Worm (Caenorhabditis elegans): Measurements from ENCODE around the gene denn-4.

The denn-4 gene

DNA sequence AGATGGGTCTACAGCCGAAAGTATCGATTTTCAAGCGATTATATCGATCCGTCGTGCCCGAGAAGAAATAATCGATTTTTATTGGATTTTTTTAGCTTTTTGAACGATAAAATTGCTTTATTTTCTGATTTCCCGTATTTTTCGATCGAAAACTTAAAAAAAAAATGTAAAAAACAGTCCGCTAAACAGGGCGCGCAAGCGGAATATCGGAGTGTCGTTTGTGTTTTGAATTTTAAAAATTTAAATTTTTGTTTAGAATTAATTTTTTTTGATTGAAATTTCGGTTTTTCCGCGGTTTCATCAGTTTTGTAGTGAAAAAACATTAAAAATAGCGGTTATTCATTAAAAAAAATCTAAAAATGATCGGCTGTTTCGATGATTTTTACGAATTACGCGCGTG, 46.4 kb downstream of the denn-4 start:
- TF ChIP-seq aly-2 (tag; optimal IDR thresholded peaks at IDR 0.05) (no peak), nhr-84 (tag; optimal IDR thresholded peaks at IDR 0.05) (no peak)

DNA sequence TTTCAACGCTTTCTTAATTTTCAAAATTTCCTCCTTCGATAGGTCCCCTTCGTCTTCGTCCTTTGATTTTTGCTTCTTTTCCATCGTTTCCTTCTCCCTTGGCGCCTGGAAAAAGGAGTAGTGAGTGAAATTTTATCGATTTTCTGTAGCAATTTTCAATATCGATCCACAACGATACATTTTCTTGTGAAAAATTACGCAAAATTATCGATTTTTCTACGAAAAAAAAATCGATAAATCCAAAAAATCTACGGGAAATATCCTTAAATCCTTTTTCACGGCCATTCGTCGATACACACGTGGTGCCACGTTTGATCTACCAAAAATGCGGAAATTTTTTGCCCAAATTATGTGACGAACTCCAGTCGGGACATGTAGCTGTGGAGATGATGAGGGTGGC, 47.3 kb downstream of the denn-4 start:
- TF ChIP-seq hpl-2 (GFP tag; optimal IDR thresholded peaks at IDR 0.05) (no peak), lin-13 (GFP tag; optimal IDR thresholded peaks at IDR 0.05) (no peak), fkh-8 (tag; optimal IDR thresholded peaks at IDR 0.05) (no peak), nhr-12 (tag; optimal IDR thresholded peaks at IDR 0.05) (no peak), Y116A8C.19 (tag; optimal IDR thresholded peaks at IDR 0.05; ENCODE audit: borderline replicate concordance) (no peak), nhr-76 (tag; optimal IDR thresholded peaks at IDR 0.05) (no peak), nhr-71 (tag; optimal IDR thresholded peaks at IDR 0.05) (no peak), elt-2 (tag; optimal IDR thresholded peaks at IDR 0.05) (no peak), irx-1 (tag; optimal IDR thresholded peaks at IDR 0.05) (no peak), nhr-11 (tag; optimal IDR thresholded peaks at IDR 0.05) (no peak), ceh-8 (GFP tag; optimal IDR thresholded peaks at IDR 0.05) (no peak), lsy-2 (tag; optimal IDR thresholded peaks at IDR 0.05) (no peak), unc-30 (tag; optimal IDR thresholded peaks at IDR 0.05) (no peak), pag-3 (tag; optimal IDR thresholded peaks at IDR 0.05; ENCODE audit: borderline replicate concordance, insufficient read depth) (no peak)

DNA sequence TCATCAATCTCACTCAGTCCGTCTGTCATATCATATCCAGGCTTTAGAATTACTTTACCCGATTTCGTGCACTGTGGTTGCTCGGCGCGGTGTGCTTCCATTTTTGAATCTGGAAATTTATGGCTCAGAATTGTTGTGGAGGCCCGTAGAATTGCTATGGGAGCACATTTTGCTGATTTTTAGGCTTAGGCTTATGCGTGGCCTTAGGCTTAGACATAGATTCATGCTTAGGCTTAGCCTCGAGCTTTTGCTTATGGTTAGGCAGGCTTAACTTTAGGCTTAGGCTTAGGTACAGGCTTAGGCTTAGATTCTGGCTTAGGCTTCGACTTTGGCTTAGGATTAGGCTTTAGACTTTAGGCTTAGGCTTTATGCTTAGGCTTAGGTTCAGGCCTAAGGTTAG, 48.5 kb downstream of the denn-4 start, which contains the start of gene Y76B12C.4:
Y76B12C.4 (minus strand) TSS at position 101 of the 400 bp plus-strand sequence.
- TF ChIP-seq sup-37 (GFP tag; optimal IDR thresholded peaks at IDR 0.05), result no peak
- no peak for TF ChIP-seq unc-130 (tag; optimal IDR thresholded peaks at IDR 0.05)
- no peak for TF ChIP-seq efl-3 (GFP tag; optimal IDR thresholded peaks at IDR 0.05)
- TF ChIP-seq swsn-7 (tag; optimal IDR thresholded peaks at IDR 0.05), result no peak
- TF ChIP-seq mdl-1 (tag; optimal IDR thresholded peaks at IDR 0.05), result no peak
- no peak for TF ChIP-seq aly-2 (tag; optimal IDR thresholded peaks at IDR 0.05)
- no peak for TF ChIP-seq ztf-4 (tag; optimal IDR thresholded peaks at IDR 0.05)
- TF ChIP-seq irx-1 (tag; optimal IDR thresholded peaks at IDR 0.05), result no peak
- no peak for TF ChIP-seq ama-1 (optimal IDR thresholded peaks at IDR 0.05)
- no peak for TF ChIP-seq unc-86 (tag; optimal IDR thresholded peaks at IDR 0.05)
- TF ChIP-seq lin-35 (GFP tag; optimal IDR thresholded peaks at IDR 0.05), result no peak
- no peak for TF ChIP-seq unc-98 (GFP tag; IDR thresholded peaks at IDR 0.05)
- TF ChIP-seq fkh-10 (GFP tag; optimal IDR thresholded peaks at IDR 0.05), result no peak
- no peak for TF ChIP-seq nhr-11 (tag; optimal IDR thresholded peaks at IDR 0.05)
- no peak for TF ChIP-seq mef-2 (tag; optimal IDR thresholded peaks at IDR 0.05)

ce11 chrIV:1973372-1973771, 49.6 kb downstream of the denn-4 start, which contains the start of gene Y76B12C.3:
TSS of gene Y76B12C.3 (plus strand) at chrIV:1973705.
- TF ChIP-seq snu-23 (GFP tag; optimal IDR thresholded peaks at IDR 0.05) (peak; percentile 2), pqm-1 (tag; optimal IDR thresholded peaks at IDR 0.05) (no peak), ceh-63 (GFP tag; optimal IDR thresholded peaks at IDR 0.05) (no peak), ama-1 (optimal IDR thresholded peaks at IDR 0.05) (no peak), ceh-90 (tag; optimal IDR thresholded peaks at IDR 0.05) (no peak), fkh-4 (tag; optimal IDR thresholded peaks at IDR 0.05; ENCODE audit: borderline replicate concordance) (no peak), zip-4 (GFP tag; optimal IDR thresholded peaks at IDR 0.05) (no peak), F16B12.6 (tag; optimal IDR thresholded peaks at IDR 0.05) (peak; percentile 82), pax-3 (tag; optimal IDR thresholded peaks at IDR 0.05) (no peak), unc-86 (tag; optimal IDR thresholded peaks at IDR 0.05) (no peak), hpl-2 (GFP tag; optimal IDR thresholded peaks at IDR 0.05) (no peak), mdl-1 (tag; optimal IDR thresholded peaks at IDR 0.05) (no peak), ceh-8 (GFP tag; optimal IDR thresholded peaks at IDR 0.05) (no peak), ztf-11 (tag; optimal IDR thresholded peaks at IDR 0.05) (no peak), nhr-28 (tag; optimal IDR thresholded peaks at IDR 0.05) (no peak), nhr-47 (tag; optimal IDR thresholded peaks at IDR 0.05) (no peak), nhr-85 (tag) (peak; percentile 52), ztf-4 (tag; optimal IDR thresholded peaks at IDR 0.05) (no peak), nhr-76 (tag; optimal IDR thresholded peaks at IDR 0.05) (no peak), xbp-1 (tag; optimal IDR thresholded peaks at IDR 0.05) (peak; percentile 99), lin-35 (GFP tag; optimal IDR thresholded peaks at IDR 0.05) (peak; percentile 31 to 54), efl-1 (optimal IDR thresholded peaks at IDR 0.05) (peak; percentile 11 to 26), efl-1 (GFP tag; optimal IDR thresholded peaks at IDR 0.05 in 1 of 2) (peak; percentile 33 to 93), unc-98 (GFP tag; IDR thresholded peaks at IDR 0.05) (no peak), mep-1 (tag; optimal IDR thresholded peaks at IDR 0.05) (peak; percentile 38), fkh-10 (GFP tag; optimal IDR thresholded peaks at IDR 0.05) (no peak), dsc-1 (tag; optimal IDR thresholded peaks at IDR 0.05) (no peak), efl-3 (GFP tag; optimal IDR thresholded peaks at IDR 0.05) (no peak), dpl-1 (GFP tag; optimal IDR thresholded peaks at IDR 0.05) (peak in 2 of 3 experiments; percentile 32 to 44), jun-1 (tag; optimal IDR thresholded peaks at IDR 0.05) (no peak), egl-13 (tag; optimal IDR thresholded peaks at IDR 0.05) (no peak)

All from whole organism, L1 larva.